Worm (Caenorhabditis elegans) whole organism, L4/young adult: ENCODE measurements around the gene exc-6.

Experiments
- W03F9.2 ChIP-seq: fragments of 150-350 bp; optimal IDR thresholded peaks from 2 replicates; lab custom pipeline; 2014; ENCODE audit warnings: missing biosample characterization, missing genetic modification characterization
- dao-5 ChIP-seq: sonication (generic microtip); optimal IDR thresholded peaks from 2 replicates; lab custom pipeline; 2016; ENCODE audit warnings: missing genotype, missing genetic modification characterization, moderate library complexity, missing compliant biosample characterization
- him-1 ChIP-seq: sonication (generic microtip); optimal IDR thresholded peaks from 2 replicates; lab custom pipeline; 2016; ENCODE audit warnings: missing genotype, missing genetic modification reagents, missing genetic modification characterization, missing compliant biosample characterization

exc-6 gene

ce11 chrIII:1136827-1137378, 33.9 kb downstream of the exc-6 start:
- TF ChIP-seq W03F9.2 = no peak

ce11 chrIII:1142798-1143197, 39.8 kb downstream of the exc-6 start, which contains the start of gene smr-1:
Gene smr-1 (plus strand): TSS chrIII:1143172.
- TF ChIP-seq W03F9.2 (peak; percentile 91), dao-5 (tag; lab: Kevin White, UChicago) (no peak), him-1 (tag; lab: Kevin White, UChicago) (peak; percentile 77)

ce11 chrIII:1144816-1145215, 41.8 kb downstream of the exc-6 start:
- TF ChIP-seq W03F9.2 = no peak
- no peak for TF ChIP-seq dao-5 (tag; lab: Kevin White, UChicago)
- TF ChIP-seq him-1 (tag; lab: Kevin White, UChicago) = no peak

- TF ChIP-seq him-1 (tag; lab: Kevin White, UChicago) (no peak), W03F9.2 (no peak), dao-5 (tag; lab: Kevin White, UChicago) (no peak)
These were observed 44.9 kb downstream of the exc-6 start for ce11 chrIII:1147863-1148262.

- TF ChIP-seq him-1 (tag; lab: Kevin White, UChicago) = no peak
These were observed 46.5 kb downstream of the exc-6 start for ce11 chrIII:1149472-1149871.

ce11 chrIII:1151680-1152079, 48.7 kb downstream of the exc-6 start, which contains the start of gene cdh-12:
Gene cdh-12 (plus strand): TSS chrIII:1152044.
- TF ChIP-seq dao-5 (tag; lab: Kevin White, UChicago) = no peak
- TF ChIP-seq him-1 (tag; lab: Kevin White, UChicago) = no peak
- no peak for TF ChIP-seq W03F9.2
